Fruit fly (Drosophila melanogaster): ENCODE data around the gene GstD2.
A peak's percentile ranks its signal among the peaks of the same experiment; 100 is the strongest.

GstD2 gene

DNA sequence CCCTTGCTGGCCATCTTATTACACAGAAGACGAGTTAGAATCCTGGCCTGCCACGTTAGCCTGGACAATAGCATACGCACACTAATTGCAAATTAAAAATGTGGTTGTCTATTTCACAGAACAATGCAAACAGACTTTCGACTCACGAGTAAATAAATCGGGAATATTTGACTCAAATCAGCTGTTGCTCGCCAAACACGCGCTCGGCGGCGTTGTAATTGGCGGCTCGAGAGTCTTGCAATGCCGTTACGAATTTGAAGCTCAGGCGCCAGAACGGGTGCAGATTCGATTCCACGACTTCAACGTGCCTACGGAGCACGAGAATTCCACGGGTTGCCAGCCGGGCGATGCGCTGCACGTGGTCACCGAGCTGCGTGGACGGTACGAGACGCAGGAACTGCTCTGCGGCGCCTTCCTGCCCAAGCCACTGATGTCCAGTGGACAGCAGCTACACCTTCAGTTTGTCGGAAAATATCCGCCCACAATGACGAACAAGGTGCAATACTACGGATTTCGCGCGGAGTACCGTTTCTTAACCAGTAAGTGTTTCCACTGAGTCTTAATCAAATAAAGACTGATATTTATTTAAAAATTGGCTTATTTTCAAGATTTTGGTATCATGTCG lies 30.0 kb downstream of the GstD2 start, which contains the start of gene DNAlig3 (continued):
- no peak for TF ChIP-seq H15 (GFP tag; IDR thresholded peaks at IDR 0.05)
- no peak for TF ChIP-seq sr (GFP tag; IDR thresholded peaks at IDR 0.05)
- no peak for TF ChIP-seq ab (GFP tag; optimal IDR thresholded peaks at IDR 0.05)
- no peak for TF ChIP-seq Hr39 (optimal IDR thresholded peaks at IDR 0.05)
- TF ChIP-seq peb (GFP tag; IDR thresholded peaks at IDR 0.05) = no peak
- no peak for TF ChIP-seq HLH3B (GFP tag; IDR thresholded peaks at IDR 0.05)
- TF ChIP-seq C15 (GFP tag; IDR thresholded peaks at IDR 0.05) = no peak
- TF ChIP-seq h (optimal IDR thresholded peaks at IDR 0.05) = no peak
- TF ChIP-seq CG4820 (GFP tag; optimal IDR thresholded peaks at IDR 0.05) = no peak
- TF ChIP-seq Hmx (GFP tag; optimal IDR thresholded peaks at IDR 0.05) = no peak
- TF ChIP-seq CG2875 (GFP tag; optimal IDR thresholded peaks at IDR 0.05) = no peak
- no peak for TF ChIP-seq fu2 (GFP tag; optimal IDR thresholded peaks at IDR 0.05)
- TF ChIP-seq HmgZ (tag; optimal IDR thresholded peaks at IDR 0.05) = no peak
- TF ChIP-seq CkIIα-i1 (GFP tag; IDR thresholded peaks at IDR 0.05) = no peak
- peak; percentile 57 for TF ChIP-seq unc-4 (GFP tag; IDR thresholded peaks at IDR 0.05; ENCODE audit: partially characterized antibody)
- peak; percentile 79 for TF ChIP-seq CG15514 (GFP tag; optimal IDR thresholded peaks at IDR 0.05)
- no peak for TF ChIP-seq ranshi (GFP tag; IDR thresholded peaks at IDR 0.05)
- no peak for TF ChIP-seq CG12942 (GFP tag; optimal IDR thresholded peaks at IDR 0.05)
- no peak for TF ChIP-seq Blimp-1 (GFP tag; optimal IDR thresholded peaks at IDR 0.05)
- TF ChIP-seq CG8765 (GFP tag; IDR thresholded peaks at IDR 0.05) = no peak
- peak; percentile 33 to 93 for TF ChIP-seq crp (GFP tag; optimal IDR thresholded peaks at IDR 0.05)
- TF ChIP-seq stwl (tag; optimal IDR thresholded peaks at IDR 0.05) = peak; percentile 64
- peak; percentile 45; the same call in 1 of the 3 replicates for TF ChIP-seq CG16813 (GFP tag; IDR thresholded peaks at IDR 0.05; ENCODE audit: partially characterized antibody)
- TF ChIP-seq crc (GFP tag; optimal IDR thresholded peaks at IDR 0.05) = no peak
- no peak for TF ChIP-seq CG11696 (GFP tag; IDR thresholded peaks at IDR 0.05)
- TF ChIP-seq CG4617 (GFP tag; optimal IDR thresholded peaks at IDR 0.05; ENCODE audit: borderline replicate concordance) = peak; percentile 2
- no peak for TF ChIP-seq CG5180 (GFP tag; optimal IDR thresholded peaks at IDR 0.05)
- no peak for TF ChIP-seq CG16779 (GFP tag; IDR thresholded peaks at IDR 0.05)
- no peak for TF ChIP-seq Hr3 (GFP tag; optimal IDR thresholded peaks at IDR 0.05)
- no peak for TF ChIP-seq CG5953 (GFP tag; IDR thresholded peaks at IDR 0.05)
- no peak for TF ChIP-seq ATbp (GFP tag; optimal IDR thresholded peaks at IDR 0.05)
- no peak for TF ChIP-seq gsb (GFP tag; IDR thresholded peaks at IDR 0.05)
- 0 out of 3 replicates have a peak, but pooled peaks have one; percentile 64 for TF ChIP-seq hb (GFP tag; IDR thresholded peaks at IDR 0.05; ENCODE audit: partially characterized antibody)
- peak; percentile 29 for TF ChIP-seq sd (tag; optimal IDR thresholded peaks at IDR 0.05)
- no peak for TF ChIP-seq slou (GFP tag; optimal IDR thresholded peaks at IDR 0.05)
- TF ChIP-seq Bdp1 (GFP tag; optimal IDR thresholded peaks at IDR 0.05) = no peak
- no peak for TF ChIP-seq CG10209 (GFP tag; optimal IDR thresholded peaks at IDR 0.05)
- no peak for TF ChIP-seq pros (GFP tag; optimal IDR thresholded peaks at IDR 0.05)
- peak; percentile 62 for TF ChIP-seq sna (GFP tag; IDR thresholded peaks at IDR 0.05; ENCODE audit: partially characterized antibody)
- TF ChIP-seq CG13287 (GFP tag; IDR thresholded peaks at IDR 0.05; ENCODE audit: partially characterized antibody) = peak; percentile 73
- TF ChIP-seq sisA (GFP tag; IDR thresholded peaks at IDR 0.05) = no peak
- peak; percentile 64 for TF ChIP-seq CG1603 (tag; optimal IDR thresholded peaks at IDR 0.05)
- TF ChIP-seq sima (GFP tag; optimal IDR thresholded peaks at IDR 0.05) = no peak
- TF ChIP-seq gsb-n (tag; optimal IDR thresholded peaks at IDR 0.05) = no peak
- TF ChIP-seq Adf1 (GFP tag; IDR thresholded peaks at IDR 0.05) = no peak
- peak; percentile 52; the same call in 1 of the 2 replicates for TF ChIP-seq amos (GFP tag; IDR thresholded peaks at IDR 0.05; ENCODE audit: partially characterized antibody)
- no peak for TF ChIP-seq CG3838 (GFP tag; optimal IDR thresholded peaks at IDR 0.05)
- TF ChIP-seq sob (GFP tag; IDR thresholded peaks at IDR 0.05) = no peak
- TF ChIP-seq slbo (GFP tag; IDR thresholded peaks at IDR 0.05) = no peak
- no peak for TF ChIP-seq lab (GFP tag; optimal IDR thresholded peaks at IDR 0.05)
- no peak for TF ChIP-seq Hsf (GFP tag; optimal IDR thresholded peaks at IDR 0.05)

All from whole organism, embryonic.